Worm (Caenorhabditis elegans) whole organism, L3 larva: ENCODE results near the gene lido-18.

Experiments
- ZK546.5 ChIP-seq: sonication (generic microtip); optimal IDR thresholded peaks from 2 replicates; lab custom pipeline; 2017; ENCODE audit warnings: missing biosample characterization, missing genetic modification characterization
- ama-1 ChIP-seq: fragments of 150-350 bp; optimal IDR thresholded peaks from 2 replicates; lab custom pipeline; 2018
- ceh-28 ChIP-seq: fragments of 150-350 bp; optimal IDR thresholded peaks from 2 replicates; lab custom pipeline; 2014; ENCODE audit warnings: missing biosample characterization, missing genetic modification reagents, missing genetic modification characterization
- ceh-82 ChIP-seq: fragments of 150-350 bp; optimal IDR thresholded peaks from 2 replicates; lab custom pipeline; 2014; ENCODE audit warnings: missing biosample characterization, missing genetic modification characterization
- egl-5 ChIP-seq: fragments of 150-350 bp; optimal IDR thresholded peaks from 2 replicates; lab custom pipeline; 2017; ENCODE audit warnings: missing biosample characterization, missing genetic modification reagents, missing genetic modification characterization, inconsistent platforms
- elt-1 ChIP-seq: fragments of 150-350 bp; optimal IDR thresholded peaks from 2 replicates; lab custom pipeline; 2014; ENCODE audit warnings: missing biosample characterization, missing genetic modification characterization
- elt-2 ChIP-seq: sonication (generic microtip); optimal IDR thresholded peaks from 2 replicates; lab custom pipeline; 2016; ENCODE audit warnings: missing genetic modification reagents, mild to moderate bottlenecking, missing genetic modification characterization, missing compliant biosample characterization
- elt-3 ChIP-seq, 3 experiments: fragments of 150-350 bp in 1 of 3; sonication (generic microtip) in 2 of 3; optimal IDR thresholded peaks; 2 replicates in 2 of 3; 4 replicates in 1 of 3; lab custom pipeline; 2014 to 2017; ENCODE audit warnings: missing biosample characterization in 3 of 3, missing genetic modification characterization in 3 of 3
- fkh-10 ChIP-seq: sonication (generic microtip); optimal IDR thresholded peaks from 2 replicates; lab custom pipeline; 2017; ENCODE audit warnings: missing biosample characterization, missing genetic modification reagents, missing genetic modification characterization
- fkh-2 ChIP-seq: fragments of 150-350 bp; optimal IDR thresholded peaks from 2 replicates; lab custom pipeline; 2014; ENCODE audit warnings: missing biosample characterization, missing genetic modification reagents, missing genetic modification characterization
- fos-1 ChIP-seq: fragments of 150-350 bp; optimal IDR thresholded peaks from 2 replicates; lab custom pipeline; 2014; ENCODE audit warnings: missing biosample characterization, missing genetic modification characterization
- hmg-11 ChIP-seq: sonication (generic microtip); optimal IDR thresholded peaks from 2 replicates; lab custom pipeline; 2016; ENCODE audit warnings: missing genetic modification characterization, missing compliant biosample characterization
- jun-1 ChIP-seq: fragments of 150-350 bp; optimal IDR thresholded peaks from 2 replicates; lab custom pipeline; 2014; ENCODE audit warnings: missing biosample characterization, missing genetic modification reagents, missing genetic modification characterization
- lin-15B ChIP-seq: fragments of 150-350 bp; optimal IDR thresholded peaks from 2 replicates; lab custom pipeline; 2014; ENCODE audit warnings: missing biosample characterization, missing genetic modification characterization
- lin-39 ChIP-seq: fragments of 150-350 bp; optimal IDR thresholded peaks from 2 replicates; lab custom pipeline; 2018; ENCODE audit warnings: missing biosample characterization, missing genetic modification reagents, missing genetic modification characterization
- lsy-12 ChIP-seq: sonication (generic microtip); optimal IDR thresholded peaks from 2 replicates; lab custom pipeline; 2016; ENCODE audit warnings: mild to moderate bottlenecking, missing genetic modification characterization, missing compliant biosample characterization
- nfya-1 ChIP-seq: sonication (generic microtip); optimal IDR thresholded peaks from 2 replicates; lab custom pipeline; 2017; ENCODE audit warnings: missing genetic modification characterization, mild to moderate bottlenecking, missing compliant biosample characterization, antibody characterized with exemption, moderate library complexity; ENCODE audit not compliant: insufficient read depth
- nhr-23 ChIP-seq: fragments of 150-350 bp; optimal IDR thresholded peaks from 2 replicates; lab custom pipeline; 2014; ENCODE audit warnings: missing biosample characterization, missing genetic modification reagents, missing genetic modification characterization
- nhr-237 ChIP-seq: fragments of 150-350 bp; optimal IDR thresholded peaks from 2 replicates; lab custom pipeline; 2014; ENCODE audit warnings: missing biosample characterization, missing genetic modification characterization
- nhr-25 ChIP-seq: sonication (generic microtip); optimal IDR thresholded peaks from 2 replicates; lab custom pipeline; 2017; ENCODE audit warnings: missing biosample characterization, missing genetic modification characterization
- nhr-76 ChIP-seq: fragments of 150-350 bp; sonication (generic microtip); optimal IDR thresholded peaks from 5 replicates; lab custom pipeline; 2014; ENCODE audit warnings: missing biosample characterization, missing genetic modification characterization
- nhr-77 ChIP-seq: fragments of 150-350 bp; optimal IDR thresholded peaks from 2 replicates; lab custom pipeline; 2014; ENCODE audit warnings: missing biosample characterization, missing genetic modification characterization
- pha-4 ChIP-seq: fragments of 150-350 bp; optimal IDR thresholded peaks from 2 replicates; lab custom pipeline; 2014; ENCODE audit warnings: missing biosample characterization, missing genetic modification reagents, missing genetic modification characterization
- pqm-1 ChIP-seq: fragments of 150-350 bp; optimal IDR thresholded peaks from 2 replicates; lab custom pipeline; 2017; ENCODE audit warnings: missing biosample characterization, missing genetic modification characterization, inconsistent platforms
- sea-2 ChIP-seq: fragments of 150-350 bp; sonication (generic microtip); optimal IDR thresholded peaks from 4 replicates; lab custom pipeline; 2014; ENCODE audit warnings: missing biosample characterization, missing genetic modification reagents, missing genetic modification characterization
- snpc-4 ChIP-seq: fragments of 150-350 bp; optimal IDR thresholded peaks from 2 replicates; lab custom pipeline; 2014; ENCODE audit warnings: missing biosample characterization, missing genetic modification characterization
- tbx-2 ChIP-seq: sonication (generic microtip); optimal IDR thresholded peaks from 2 replicates; lab custom pipeline; 2016; ENCODE audit warnings: mild to moderate bottlenecking, missing genetic modification characterization, missing compliant biosample characterization
- unc-62 ChIP-seq: fragments of 150-350 bp; sonication (generic microtip); optimal IDR thresholded peaks from 4 replicates; lab custom pipeline; 2014; ENCODE audit warnings: missing biosample characterization, missing genetic modification reagents, missing genetic modification characterization
- ztf-11 ChIP-seq: fragments of 150-350 bp; optimal IDR thresholded peaks from 2 replicates; lab custom pipeline; 2014; ENCODE audit warnings: missing biosample characterization, missing genetic modification characterization
- ztf-4 ChIP-seq: fragments of 150-350 bp; optimal IDR thresholded peaks from 2 replicates; lab custom pipeline; 2014; ENCODE audit warnings: missing biosample characterization, missing genetic modification characterization

Gene lido-18

ce11 chrIII:7710943-7711342 is 48.9 kb downstream of the lido-18 start (continued):
- TF ChIP-seq hmg-11 (tag; lab: Kevin White, UChicago) = peak; percentile 75
- TF ChIP-seq ama-1 = no peak
- TF ChIP-seq nhr-23 = peak; percentile 5
- TF ChIP-seq egl-5 (tag; lab: Kevin White, UChicago) = peak; percentile 16
- no peak for TF ChIP-seq ZK546.5 (tag; lab: Kevin White, UChicago)
- TF ChIP-seq unc-62 = no peak
- TF ChIP-seq sea-2 (GFP tag; lab: Kevin White, UChicago) = no peak
- TF ChIP-seq, all 47 proteins: peak for 9

ce11 chrIII:7711495-7711894 is 49.4 kb downstream of the lido-18 start:
- no peak for TF ChIP-seq lsy-12 (tag; lab: Kevin White, UChicago)
- TF ChIP-seq elt-3 (tag; optimal IDR thresholded peaks at IDR 0.05; lab: Kevin White, UChicago) = no peak
- TF ChIP-seq elt-2 = no peak
- TF ChIP-seq nhr-77 = no peak
- TF ChIP-seq nhr-23 = no peak
- no peak for TF ChIP-seq jun-1 (tag; lab: Kevin White, UChicago)
- TF ChIP-seq ztf-4 (tag; lab: Kevin White, UChicago) = no peak
- TF ChIP-seq lin-39 = no peak
- no peak for TF ChIP-seq pqm-1 (tag; lab: Kevin White, UChicago)
- no peak for TF ChIP-seq nhr-25 (tag; lab: Kevin White, UChicago)
- no peak for TF ChIP-seq snpc-4 (tag; lab: Kevin White, UChicago)

DNA sequence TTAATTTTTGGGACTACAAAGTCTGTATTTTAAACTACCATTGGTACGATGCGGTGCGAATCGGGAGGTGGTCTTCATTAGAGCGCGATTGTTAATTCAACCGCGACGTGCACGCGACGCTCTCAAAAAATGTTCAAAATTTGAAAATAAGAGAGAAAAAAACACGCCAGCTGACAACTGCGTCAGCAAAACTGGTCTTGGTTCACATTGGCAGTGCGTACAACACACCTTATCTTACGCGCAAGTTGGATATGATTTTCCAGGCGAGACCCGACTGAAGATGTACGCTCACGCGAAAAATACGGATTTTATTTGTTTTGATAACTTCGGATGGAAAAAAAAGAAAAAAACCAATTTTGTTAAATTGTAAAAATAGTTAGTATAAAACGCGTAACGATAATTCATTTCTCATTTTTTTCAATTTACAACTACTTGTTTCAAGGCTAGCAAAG is 49.9 kb downstream of the lido-18 start, which contains the start of gene C03B8.3:
TSS of gene C03B8.3 (plus strand) at position 402 of the 452 bp plus-strand sequence.
- peak; percentile 66 for TF ChIP-seq lin-15B (tag; lab: Kevin White, UChicago)
- no peak for TF ChIP-seq fkh-2 (tag; lab: Kevin White, UChicago)
- peak; percentile 7 for TF ChIP-seq pha-4 (tag; lab: Kevin White, UChicago)
- TF ChIP-seq nhr-237 (tag; lab: Kevin White, UChicago) = no peak
- TF ChIP-seq ceh-28 (tag; lab: Kevin White, UChicago) = no peak
- no peak for TF ChIP-seq hmg-11 (tag; lab: Kevin White, UChicago)
- no peak for TF ChIP-seq fos-1 (tag; lab: Kevin White, UChicago)
- peak; percentile 12 for TF ChIP-seq egl-5 (tag; lab: Kevin White, UChicago)
- no peak for TF ChIP-seq ztf-11 (tag; lab: Kevin White, UChicago)
- no peak for TF ChIP-seq elt-1 (tag; lab: Kevin White, UChicago)
- TF ChIP-seq nhr-76 (tag; lab: Kevin White, UChicago) = no peak
- TF ChIP-seq nfya-1 = peak; percentile 17
- TF ChIP-seq ceh-82 (tag; lab: Kevin White, UChicago) = no peak
- no peak for TF ChIP-seq sea-2 (GFP tag; lab: Kevin White, UChicago)
- TF ChIP-seq, all 47 proteins: peak for 4

- TF ChIP-seq nfya-1 (no peak), fkh-10 (no peak), tbx-2 (tag; lab: Kevin White, UChicago) (no peak), fkh-2 (tag; lab: Kevin White, UChicago) (no peak)
Measured at ce11 chrIII:7716550-7716949, 54.5 kb downstream of the lido-18 start.
